Worm (Caenorhabditis elegans): ENCODE data around the gene str-32.

ce11 chrV:4891305-4891704 is 10.0 kb upstream of the str-32 start:
- TF ChIP-seq nhr-11 (tag; optimal IDR thresholded peaks at IDR 0.05) (no peak), skn-1 (tag; optimal IDR thresholded peaks at IDR 0.05) (no peak), nhr-25 (tag; optimal IDR thresholded peaks at IDR 0.05) (no peak), nhr-237 (tag; optimal IDR thresholded peaks at IDR 0.05) (no peak), mbf-1 (tag; optimal IDR thresholded peaks at IDR 0.05) (no peak), nhr-23 (tag; optimal IDR thresholded peaks at IDR 0.05) (no peak), ama-1 (optimal IDR thresholded peaks at IDR 0.05) (no peak), nhr-77 (tag; optimal IDR thresholded peaks at IDR 0.05) (no peak), aly-2 (tag; optimal IDR thresholded peaks at IDR 0.05) (no peak)

Measured in whole organism, L2 larva.